Fruit fly (Drosophila melanogaster): ENCODE data around the gene CG33772.

- no peak for TF ChIP-seq brk (GFP tag; optimal IDR thresholded peaks at IDR 0.05)
- no peak for TF ChIP-seq CrebA (GFP tag; optimal IDR thresholded peaks at IDR 0.05; ENCODE audit: borderline replicate concordance)
- TF ChIP-seq Sp1 (GFP tag; optimal IDR thresholded peaks at IDR 0.05), result no peak
Observed at dm6 chr3L:22646007-22646406, 6.3 kb downstream of the CG33772 start, which contains the start of gene CG33767.
